Worm (Caenorhabditis elegans) whole organism, L1 larva: Measurements from ENCODE around the gene Y37H2A.1.

ENCODE experiments used
- fkh-10 ChIP-seq: sonication (generic microtip); optimal IDR thresholded peaks from 2 replicates; lab custom pipeline; 2017; ENCODE audit warnings: missing biosample characterization, missing genetic modification reagents, missing genetic modification characterization
- fos-1 ChIP-seq: fragments of 150-350 bp; optimal IDR thresholded peaks from 2 replicates; lab custom pipeline; 2014; ENCODE audit warnings: missing biosample characterization, missing genetic modification characterization
- lin-13 ChIP-seq: fragments of 150-350 bp; optimal IDR thresholded peaks from 2 replicates; lab custom pipeline; 2014; ENCODE audit warnings: missing biosample characterization, missing genetic modification reagents, missing genetic modification characterization
- lin-39 ChIP-seq: fragments of 150-350 bp; optimal IDR thresholded peaks from 2 replicates; lab custom pipeline; 2014; ENCODE audit warnings: missing biosample characterization, missing genetic modification reagents, missing genetic modification characterization
- nhr-12 ChIP-seq: sonication (generic microtip); optimal IDR thresholded peaks from 2 replicates; lab custom pipeline; 2017; ENCODE audit warnings: missing biosample characterization, missing genetic modification characterization
- pqm-1 ChIP-seq: sonication (generic microtip); optimal IDR thresholded peaks from 3 replicates; lab custom pipeline; 2017; ENCODE audit warnings: missing biosample characterization, missing genetic modification characterization
- unc-86 ChIP-seq: sonication (generic microtip); optimal IDR thresholded peaks from 2 replicates; lab custom pipeline; 2016; ENCODE audit warnings: missing genetic modification characterization, missing compliant biosample characterization
- ztf-11 ChIP-seq, 2 experiments: sonication (generic microtip); optimal IDR thresholded peaks; 2 replicates each; lab custom pipeline; 2016 to 2017; ENCODE audit warnings: missing genetic modification characterization in 2 of 2, missing biosample characterization in 1 of 2, missing compliant biosample characterization in 1 of 2

DNA sequence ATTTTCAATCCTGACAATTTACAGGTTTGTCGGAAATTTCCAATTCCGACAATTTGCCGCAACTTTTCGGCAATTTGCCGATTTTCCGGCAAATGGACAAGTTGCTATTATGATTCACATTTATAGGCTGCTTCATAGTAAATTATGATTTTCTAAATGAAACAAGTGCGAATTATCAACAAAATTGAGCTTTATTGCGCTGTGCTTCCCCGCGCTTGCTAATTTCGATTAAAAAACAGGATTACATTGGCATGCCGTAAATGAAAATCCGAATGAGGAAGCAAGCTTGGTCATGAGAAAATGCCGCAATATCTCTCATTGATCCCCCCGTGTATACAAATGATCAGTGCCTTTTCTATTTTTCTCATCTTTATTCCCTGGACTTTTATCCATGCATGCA, 30.6 kb downstream of the Y37H2A.1 start, which contains the start of gene Y37H2A.10:
- no peak for TF ChIP-seq unc-86 (tag; lab: Kevin White, UChicago)
- TF ChIP-seq pqm-1 (tag; lab: Kevin White, UChicago): no peak
- no peak for TF ChIP-seq fos-1 (tag; lab: Kevin White, UChicago)
- no peak for TF ChIP-seq ztf-11 (tag; optimal IDR thresholded peaks at IDR 0.05; lab: Kevin White, UChicago)
- no peak for TF ChIP-seq nhr-12
- TF ChIP-seq lin-13 (GFP tag; lab: Kevin White, UChicago): no peak
- no peak for TF ChIP-seq lin-39
- no peak for TF ChIP-seq fkh-10
